Worm (Caenorhabditis elegans): ENCODE results near the gene ari-2.

ce11 chrIV:5535780-5536179 is 15.2 kb upstream of the ari-2 start:
- TF ChIP-seq ama-1 (optimal IDR thresholded peaks at IDR 0.05): no peak
- no peak for TF ChIP-seq B0310.2 (tag; optimal IDR thresholded peaks at IDR 0.05)
- no peak for TF ChIP-seq hmg-4 (GFP tag; optimal IDR thresholded peaks at IDR 0.05)
- TF ChIP-seq flt-1 (GFP tag; IDR thresholded peaks at IDR 0.05): no peak
- no peak for TF ChIP-seq hmbx-1 (tag; optimal IDR thresholded peaks at IDR 0.05)
- TF ChIP-seq tra-4 (tag; optimal IDR thresholded peaks at IDR 0.05): no peak
